Fruit fly (Drosophila melanogaster) whole organism, adult: Measurements from ENCODE around the gene CG17841.

Experiments
- CG11617 ChIP-seq: fragments of 200-800 bp; sonication (Bioruptor generic); optimal IDR thresholded peaks from 2 replicates; lab custom pipeline; 2017; ENCODE audit warnings: mild to moderate bottlenecking, missing biosample characterization, missing genetic modification reagents, missing genetic modification characterization
- CG12768 ChIP-seq: fragments of 200-800 bp; sonication (Bioruptor generic); optimal IDR thresholded peaks from 2 replicates; lab custom pipeline; 2017; ENCODE audit warnings: missing biosample characterization, missing genetic modification characterization, mild to moderate bottlenecking, moderate library complexity, missing genetic modification reagents
- CG14711 ChIP-seq: fragments of 200-800 bp; sonication (Bioruptor generic); optimal IDR thresholded peaks from 2 replicates; lab custom pipeline; 2018; ENCODE audit warnings: missing biosample characterization, mild to moderate bottlenecking, missing genetic modification characterization, moderate library complexity
- CG1620 ChIP-seq: fragments of 200-800 bp; sonication (Bioruptor generic); optimal IDR thresholded peaks from 2 replicates; lab custom pipeline; 2016; ENCODE audit warnings: missing biosample characterization, missing genetic modification characterization
- CG33017 ChIP-seq: fragments of 200-800 bp; sonication (Bioruptor generic); optimal IDR thresholded peaks from 2 replicates; lab custom pipeline; 2018; ENCODE audit warnings: missing biosample characterization, mild to moderate bottlenecking, missing genetic modification characterization, moderate library complexity
- CG5204 ChIP-seq: fragments of 200-800 bp; sonication (Bioruptor generic); optimal IDR thresholded peaks from 2 replicates; lab custom pipeline; 2016; ENCODE audit warnings: missing biosample characterization, missing genetic modification characterization
- CG7045 ChIP-seq: fragments of 200-800 bp; sonication (Bioruptor generic); optimal IDR thresholded peaks from 2 replicates; lab custom pipeline; 2017; ENCODE audit warnings: missing biosample characterization, mild to moderate bottlenecking, missing genetic modification characterization
- CG7101 ChIP-seq: fragments of 200-800 bp; sonication (Bioruptor generic); optimal IDR thresholded peaks from 2 replicates; lab custom pipeline; 2018; ENCODE audit warnings: missing biosample characterization, mild to moderate bottlenecking, missing genetic modification characterization, moderate library complexity
- Clk ChIP-seq: fragments of 200-800 bp; sonication (Bioruptor generic); optimal IDR thresholded peaks from 2 replicates; lab custom pipeline; 2017; ENCODE audit warnings: missing biosample characterization, missing genetic modification characterization
- Crg-1 ChIP-seq: fragments of 200-800 bp; sonication (Bioruptor generic); optimal IDR thresholded peaks from 2 replicates; lab custom pipeline; 2016; ENCODE audit warnings: missing biosample characterization, missing genetic modification characterization
- Hr96 ChIP-seq: fragments of 200-800 bp; sonication (Bioruptor generic); optimal IDR thresholded peaks from 2 replicates; lab custom pipeline; 2016; ENCODE audit warnings: missing biosample characterization, missing genetic modification characterization
- Mnt ChIP-seq: fragments of 200-800 bp; sonication (Bioruptor generic); optimal IDR thresholded peaks from 2 replicates; lab custom pipeline; 2016; ENCODE audit warnings: missing biosample characterization, mild to moderate bottlenecking, missing genetic modification characterization
- bab1 ChIP-seq: fragments of 200-800 bp; sonication (Bioruptor generic); optimal IDR thresholded peaks from 3 replicates; lab custom pipeline; 2019; ENCODE audit warnings: missing biosample characterization, mild to moderate bottlenecking, missing genetic modification characterization, moderate library complexity
- cic ChIP-seq: fragments of 200-800 bp; sonication (Bioruptor generic); optimal IDR thresholded peaks from 2 replicates; lab custom pipeline; 2017; ENCODE audit warnings: missing biosample characterization, mild to moderate bottlenecking, missing genetic modification characterization, moderate library complexity
- cnc ChIP-seq, 2 experiments: fragments of >200 bp; optimal IDR thresholded peaks; 2 replicates each; lab custom pipeline; 2017
- kay ChIP-seq: fragments of 200-800 bp; sonication (Bioruptor generic); peaks from one replicate; lab custom pipeline; 2016; ENCODE audit warnings: missing biosample characterization, missing genetic modification characterization, borderline replicate concordance
- ovo ChIP-seq: fragments of 200-800 bp; sonication (Bioruptor generic); optimal IDR thresholded peaks from 2 replicates; lab custom pipeline; 2016; ENCODE audit warnings: missing biosample characterization, missing genetic modification characterization
- pad ChIP-seq: fragments of 200-800 bp; sonication (Bioruptor generic); optimal IDR thresholded peaks from 3 replicates; lab custom pipeline; 2017; ENCODE audit warnings: missing biosample characterization, missing genetic modification characterization, mild to moderate bottlenecking, moderate library complexity, missing genetic modification reagents
- tj ChIP-seq: fragments of 200-800 bp; sonication (Bioruptor generic); optimal IDR thresholded peaks from 3 replicates; lab custom pipeline; 2017; ENCODE audit warnings: missing biosample characterization, mild to moderate bottlenecking, missing genetic modification characterization, moderate library complexity
- toe ChIP-seq: fragments of 200-800 bp; sonication (Bioruptor generic); optimal IDR thresholded peaks from 2 replicates; lab custom pipeline; 2016; ENCODE audit warnings: missing biosample characterization, missing genetic modification characterization

The CG17841 gene

dm6 chrX:10367801-10368203, at the start of gene CG17841:
Gene CG17841, plus strand, starts transcription at chrX:10368052.
- no peak for TF ChIP-seq CG1620
- no peak for TF ChIP-seq Hr96
- no peak for TF ChIP-seq Clk (GFP tag; lab: Kevin White, UChicago)
- no peak for TF ChIP-seq kay
- peak; percentile 2 for TF ChIP-seq CG7101 (tag; lab: Kevin White, UChicago)
- peak; percentile 16 for TF ChIP-seq Mnt (GFP tag; lab: Kevin White, UChicago)
- TF ChIP-seq toe (GFP tag; lab: Kevin White, UChicago), result no peak
- peak; percentile 65 for TF ChIP-seq bab1 (GFP tag; lab: Kevin White, UChicago)
- TF ChIP-seq CG7045 (GFP tag; lab: Kevin White, UChicago), result no peak

- TF ChIP-seq Clk (GFP tag; lab: Kevin White, UChicago) (no peak), Hr96 (no peak), CG7045 (GFP tag; lab: Kevin White, UChicago) (no peak), Crg-1 (GFP tag; lab: Kevin White, UChicago) (no peak), CG1620 (no peak), CG12768 (GFP tag; lab: Kevin White, UChicago) (no peak), CG33017 (no peak), kay (no peak), CG5204 (GFP tag; lab: Kevin White, UChicago) (no peak), toe (GFP tag; lab: Kevin White, UChicago) (no peak), bab1 (GFP tag; lab: Kevin White, UChicago) (no peak), tj (GFP tag; lab: Kevin White, UChicago) (no peak), CG11617 (no peak), Mnt (GFP tag; lab: Kevin White, UChicago) (no peak), CG7101 (tag; lab: Kevin White, UChicago) (no peak)
Measured at dm6 chrX:10318416-10318961, 49.4 kb upstream of the CG17841 start.

dm6 chrX:10318962-10319571, 48.8 kb upstream of the CG17841 start:
- peak; percentile 97 for TF ChIP-seq pad (GFP tag; lab: Kevin White, UChicago)
- peak; percentile 71 for TF ChIP-seq tj (GFP tag; lab: Kevin White, UChicago)
- peak; percentile 10 for TF ChIP-seq CG1620
- TF ChIP-seq kay, result no peak
- no peak for TF ChIP-seq Clk (GFP tag; lab: Kevin White, UChicago)
- peak; percentile 36 for TF ChIP-seq bab1 (GFP tag; lab: Kevin White, UChicago)
- TF ChIP-seq CG33017, result no peak
- no peak for TF ChIP-seq toe (GFP tag; lab: Kevin White, UChicago)
- peak; percentile 27 for TF ChIP-seq cic
- no peak for TF ChIP-seq Hr96
- TF ChIP-seq CG12768 (GFP tag; lab: Kevin White, UChicago), result no peak
- no peak for TF ChIP-seq Crg-1 (GFP tag; lab: Kevin White, UChicago)
- no peak for TF ChIP-seq CG5204 (GFP tag; lab: Kevin White, UChicago)
- TF ChIP-seq ovo (GFP tag; lab: Kevin White, UChicago), result no peak
- no peak for TF ChIP-seq CG7045 (GFP tag; lab: Kevin White, UChicago)
- no peak for TF ChIP-seq CG7101 (tag; lab: Kevin White, UChicago)
- no peak for TF ChIP-seq CG14711 (tag; lab: Kevin White, UChicago)
- TF ChIP-seq Mnt (GFP tag; lab: Kevin White, UChicago), result no peak
- no peak for TF ChIP-seq CG11617
- no peak for TF ChIP-seq cnc (optimal IDR thresholded peaks at IDR 0.05; lab: Kevin White, UChicago)

dm6 chrX:10320425-10320978, 47.4 kb upstream of the CG17841 start:
- no peak for TF ChIP-seq ovo (GFP tag; lab: Kevin White, UChicago)
- no peak for TF ChIP-seq Mnt (GFP tag; lab: Kevin White, UChicago)
- no peak for TF ChIP-seq CG1620
- no peak for TF ChIP-seq CG14711 (tag; lab: Kevin White, UChicago)
- no peak for TF ChIP-seq Hr96
- TF ChIP-seq CG11617, result no peak
- no peak for TF ChIP-seq cnc (optimal IDR thresholded peaks at IDR 0.05; lab: Kevin White, UChicago)
- no peak for TF ChIP-seq CG7101 (tag; lab: Kevin White, UChicago)
- TF ChIP-seq Crg-1 (GFP tag; lab: Kevin White, UChicago), result no peak
- no peak for TF ChIP-seq Clk (GFP tag; lab: Kevin White, UChicago)
- TF ChIP-seq bab1 (GFP tag; lab: Kevin White, UChicago), result no peak
- no peak for TF ChIP-seq cic
- TF ChIP-seq CG7045 (GFP tag; lab: Kevin White, UChicago), result no peak

dm6 chrX:10322292-10322691, 45.6 kb upstream of the CG17841 start:
- TF ChIP-seq tj (GFP tag; lab: Kevin White, UChicago), result peak; percentile 73
- TF ChIP-seq Hr96, result no peak
- no peak for TF ChIP-seq CG1620

dm6 chrX:10324836-10325566, 42.9 kb upstream of the CG17841 start:
- TF ChIP-seq pad (GFP tag; lab: Kevin White, UChicago) (no peak), CG5204 (GFP tag; lab: Kevin White, UChicago) (peak; percentile 20), ovo (GFP tag; lab: Kevin White, UChicago) (peak; percentile 94), CG7101 (tag; lab: Kevin White, UChicago) (peak; percentile 19), CG14711 (tag; lab: Kevin White, UChicago) (peak; percentile 9), toe (GFP tag; lab: Kevin White, UChicago) (no peak), CG11617 (peak; percentile 57), Mnt (GFP tag; lab: Kevin White, UChicago) (peak; percentile 9), tj (GFP tag; lab: Kevin White, UChicago) (peak; percentile 66), Hr96 (no peak), kay (no peak), CG1620 (peak; percentile 15)
